Fruit fly (Drosophila melanogaster): ENCODE measurements around the gene CG15357.
A peak's percentile ranks its signal among the peaks of the same experiment; 100 is the strongest.

Gene CG15357

DNA sequence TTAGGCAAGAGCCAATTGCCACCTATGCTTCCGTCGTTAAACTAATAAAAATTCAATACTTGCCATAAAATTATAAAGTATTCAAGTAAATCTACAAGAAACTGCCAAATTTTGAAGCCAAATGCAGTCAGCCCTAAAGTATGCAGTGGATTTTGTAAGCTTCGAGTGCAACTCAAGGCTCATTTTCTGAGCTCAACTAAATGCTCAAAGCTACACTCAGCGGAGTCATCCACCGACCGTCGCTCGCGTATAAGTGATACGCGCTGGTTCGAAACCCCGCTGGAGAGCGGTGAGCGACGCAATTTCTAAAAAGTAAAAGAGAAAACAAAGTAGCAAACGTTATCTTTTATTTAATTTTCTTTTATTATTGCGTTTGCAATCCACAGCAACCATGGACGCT, 35.8 kb downstream of the CG15357 start (continued):
- TF ChIP-seq hkb (optimal IDR thresholded peaks at IDR 0.05) (peak; percentile 18), hkb (GFP tag; IDR thresholded peaks at IDR 0.05) (no peak), z (GFP tag; IDR thresholded peaks at IDR 0.05) (peak; percentile 67; the same call in 1 of the 3 replicates), sens (GFP tag) (peak; percentile 58), CG12659 (GFP tag; optimal IDR thresholded peaks at IDR 0.05) (peak; percentile 2), zen (tag; optimal IDR thresholded peaks at IDR 0.05) (peak; percentile 5), CTCF (GFP tag; optimal IDR thresholded peaks at IDR 0.05) (peak; percentile 81), gfzf (GFP tag; optimal IDR thresholded peaks at IDR 0.05) (peak; percentile 37), CG18011 (GFP tag; optimal IDR thresholded peaks at IDR 0.05) (peak; percentile 64), chn (GFP tag; optimal IDR thresholded peaks at IDR 0.05) (no peak), CoRest (tag; optimal IDR thresholded peaks at IDR 0.05) (peak; percentile 16), Bgb (GFP tag; IDR thresholded peaks at IDR 0.05; ENCODE audit: partially characterized antibody) (peak; percentile 36; the same call in 1 of the 2 replicates), bbx (GFP tag; IDR thresholded peaks at IDR 0.05; ENCODE audit: partially characterized antibody) (peak; percentile 47; the same call in 1 of the 2 replicates), pita (GFP tag; optimal IDR thresholded peaks at IDR 0.05) (peak; percentile 87), sug (tag; optimal IDR thresholded peaks at IDR 0.05) (peak; percentile 7), Myb (GFP tag; optimal IDR thresholded peaks at IDR 0.05) (peak; percentile 31), CG7786 (GFP tag; optimal IDR thresholded peaks at IDR 0.05) (no peak), lilli (GFP tag; optimal IDR thresholded peaks at IDR 0.05) (no peak), ftz-f1 (GFP tag; optimal IDR thresholded peaks at IDR 0.05) (peak; percentile 91), Awh (GFP tag; IDR thresholded peaks at IDR 0.05) (no peak), pzg (GFP tag; optimal IDR thresholded peaks at IDR 0.05) (peak; percentile 7), CG8290 (GFP tag; optimal IDR thresholded peaks at IDR 0.05) (peak; percentile 59), CG8290 (tag; optimal IDR thresholded peaks at IDR 0.05) (peak in 1 of 2 experiments; percentile 65), Ets97D (GFP tag; optimal IDR thresholded peaks at IDR 0.05) (peak; percentile 35), Ets65A (GFP tag) (peak; percentile 26), chinmo (GFP tag; IDR thresholded peaks at IDR 0.05; ENCODE audit: partially characterized antibody) (peak; percentile 71; the same call in 2 of the 4 replicates), CG13287 (GFP tag; IDR thresholded peaks at IDR 0.05; ENCODE audit: partially characterized antibody) (peak; percentile 43; the same call in 1 of the 2 replicates), CG3163 (GFP tag; optimal IDR thresholded peaks at IDR 0.05) (peak; percentile 68), stwl (tag; optimal IDR thresholded peaks at IDR 0.05) (peak; percentile 71), CG15514 (GFP tag; optimal IDR thresholded peaks at IDR 0.05) (peak; percentile 8), NFAT (GFP tag; IDR thresholded peaks at IDR 0.05) (no peak), Pdp1 (GFP tag; optimal IDR thresholded peaks at IDR 0.05) (peak in 1 of 2 experiments; percentile 15), CG12942 (GFP tag; optimal IDR thresholded peaks at IDR 0.05) (no peak), Med (GFP tag) (peak; percentile 65), B-H2 (GFP tag; optimal IDR thresholded peaks at IDR 0.05) (peak; percentile 22), amos (GFP tag; IDR thresholded peaks at IDR 0.05; ENCODE audit: partially characterized antibody) (peak; percentile 29; the same call in 1 of the 2 replicates), sqz (GFP tag; optimal IDR thresholded peaks at IDR 0.05) (no peak), CG6791 (GFP tag; IDR thresholded peaks at IDR 0.05; ENCODE audit: partially characterized antibody) (peak; percentile 56; the same call in 2 of the 3 replicates)

DNA sequence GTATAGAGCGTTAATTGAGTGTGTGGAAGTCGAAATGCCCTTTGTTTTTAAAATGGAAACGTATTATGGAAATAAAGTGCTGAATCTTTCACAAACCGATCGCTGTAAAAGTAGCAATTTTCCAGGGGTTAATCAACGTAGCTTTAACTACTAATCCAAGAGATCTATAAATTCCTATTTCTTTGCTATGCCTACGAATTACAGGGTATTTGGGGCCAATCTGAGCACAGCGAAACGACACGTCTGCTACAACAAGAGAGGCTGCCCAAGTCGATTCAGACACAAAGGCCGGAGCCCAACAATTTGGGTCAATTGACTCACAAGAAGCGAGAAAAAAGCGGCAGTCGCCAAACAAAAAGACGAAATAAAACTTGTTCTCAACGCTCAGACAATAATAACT, 38.4 kb downstream of the CG15357 start:
- TF ChIP-seq HmgD (GFP tag; optimal IDR thresholded peaks at IDR 0.05) (no peak), Oli (tag; optimal IDR thresholded peaks at IDR 0.05) (peak; percentile 9), CG11695 (GFP tag; IDR thresholded peaks at IDR 0.05) (0 out of 3 replicates have a peak, but pooled peaks have one; percentile 31), E2f1 (GFP tag; IDR thresholded peaks at IDR 0.05) (peak; percentile 19; the same call in 1 of the 2 replicates), ci (GFP tag; IDR thresholded peaks at IDR 0.05) (no peak), CkIIα-i1 (GFP tag; IDR thresholded peaks at IDR 0.05) (no peak), vvl (GFP tag; IDR thresholded peaks at IDR 0.05) (no peak), Med (GFP tag) (peak; percentile 53), tx (GFP tag; optimal IDR thresholded peaks at IDR 0.05) (no peak), pan (optimal IDR thresholded peaks at IDR 0.05) (no peak), pan (GFP tag; optimal IDR thresholded peaks at IDR 0.05 in 1 of 2, IDR thresholded peaks at IDR 0.05 in 1 of 2) (peak in 1 of 2 experiments; percentile 9), CG42726 (GFP tag; IDR thresholded peaks at IDR 0.05; ENCODE audit: partially characterized antibody) (no peak), prd (optimal IDR thresholded peaks at IDR 0.05) (no peak), prd (GFP tag; IDR thresholded peaks at IDR 0.05) (peak; percentile 29; the same call in 1 of the 3 replicates), fu2 (GFP tag; optimal IDR thresholded peaks at IDR 0.05) (no peak), Awh (GFP tag; IDR thresholded peaks at IDR 0.05) (no peak), Dp (GFP tag; optimal IDR thresholded peaks at IDR 0.05) (no peak), Ets65A (GFP tag) (peak; percentile 75)
